Fruit fly (Drosophila melanogaster) whole organism, embryonic: ENCODE data around the gene CG42393.

Source experiments
- Abd-B ChIP-seq: fragments of 200-800 bp; sonication (Bioruptor generic); optimal IDR thresholded peaks from 2 replicates; lab custom pipeline; 2018; ENCODE audit warnings: missing biosample characterization, mild to moderate bottlenecking, missing genetic modification characterization, moderate library complexity
- Asciz ChIP-seq: fragments of 200-800 bp; sonication (Bioruptor generic); optimal IDR thresholded peaks from 2 replicates; lab custom pipeline; 2017; ENCODE audit warnings: missing biosample characterization, mild to moderate bottlenecking, missing genetic modification characterization, missing genetic modification reagents
- CG10274 ChIP-seq: fragments of 200-800 bp; sonication (Bioruptor generic); optimal IDR thresholded peaks from 3 replicates; lab custom pipeline; 2017; ENCODE audit warnings: missing biosample characterization, mild to moderate bottlenecking, missing genetic modification characterization
- CG11560 ChIP-seq: fragments of 200-800 bp; sonication (Bioruptor generic); IDR thresholded peaks from 3 replicates; pipeline ENCODE4 v1.3.6; 2022; ENCODE audit warnings: missing biosample characterization, missing genetic modification characterization
- CG12155 ChIP-seq: fragments of 200-800 bp; sonication (Bioruptor generic); optimal IDR thresholded peaks from 3 replicates; lab custom pipeline; 2016; ENCODE audit warnings: missing biosample characterization, missing genetic modification characterization
- CG13624 ChIP-seq: fragments of 200-800 bp; sonication (Bioruptor generic); optimal IDR thresholded peaks from 2 replicates; lab custom pipeline; 2016; ENCODE audit warnings: missing biosample characterization, missing genetic modification characterization
- CG15073 ChIP-seq: fragments of 200-800 bp; sonication (Bioruptor generic); optimal IDR thresholded peaks from 2 replicates; lab custom pipeline; 2016; ENCODE audit warnings: missing biosample characterization, missing genetic modification characterization
- CG17802 ChIP-seq: fragments of 200-800 bp; sonication (Bioruptor generic); optimal IDR thresholded peaks from 2 replicates; lab custom pipeline; 2018; ENCODE audit warnings: missing biosample characterization, mild to moderate bottlenecking, missing genetic modification characterization, moderate library complexity
- CG18764 ChIP-seq: fragments of 200-800 bp; sonication (Bioruptor generic); optimal IDR thresholded peaks from 3 replicates; lab custom pipeline; 2016; ENCODE audit warnings: missing biosample characterization, missing genetic modification characterization
- CG2116 ChIP-seq: fragments of 200-800 bp; sonication (Bioruptor generic); optimal IDR thresholded peaks from 3 replicates; lab custom pipeline; 2018; ENCODE audit warnings: missing biosample characterization, mild to moderate bottlenecking, missing genetic modification characterization
- CG2889 ChIP-seq: fragments of 200-800 bp; sonication (Bioruptor generic); IDR thresholded peaks from 3 replicates; pipeline ENCODE4 v1.3.6; 2022; ENCODE audit warnings: missing biosample characterization, missing genetic modification characterization
- CG34376 ChIP-seq: fragments of 200-800 bp; sonication (Bioruptor generic); optimal IDR thresholded peaks from 2 replicates; lab custom pipeline; 2018; ENCODE audit warnings: missing biosample characterization, mild to moderate bottlenecking, missing genetic modification characterization
- CG3838 ChIP-seq: fragments of 200-800 bp; sonication (Bioruptor generic); optimal IDR thresholded peaks from 3 replicates; lab custom pipeline; 2016; ENCODE audit warnings: missing biosample characterization, missing genetic modification characterization
- CG6689 ChIP-seq: fragments of 200-800 bp; sonication (Bioruptor generic); IDR thresholded peaks from 2 replicates; pipeline ENCODE4 v1.3.6; 2022; ENCODE audit warnings: missing biosample characterization, missing genetic modification characterization
- CG7271 ChIP-seq: fragments of 200-800 bp; sonication (Bioruptor generic); optimal IDR thresholded peaks from 2 replicates; lab custom pipeline; 2018; ENCODE audit warnings: missing biosample characterization, mild to moderate bottlenecking, missing genetic modification characterization, moderate library complexity
- CG9609 ChIP-seq: fragments of 200-800 bp; sonication (Bioruptor generic); optimal IDR thresholded peaks from 3 replicates; lab custom pipeline; 2016; ENCODE audit warnings: missing biosample characterization, missing genetic modification characterization
- D19A ChIP-seq: fragments of 200-800 bp; optimal IDR thresholded peaks from 3 replicates; lab custom pipeline; 2019; ENCODE audit warnings: missing biosample characterization, mild to moderate bottlenecking, missing genetic modification characterization, moderate library complexity
- Dbx ChIP-seq: fragments of 200-800 bp; sonication (Bioruptor generic); IDR thresholded peaks from 3 replicates; pipeline ENCODE4 v1.3.6; 2022; ENCODE audit warnings: missing biosample characterization, missing genetic modification characterization
- Dfd ChIP-seq, 2 experiments: fragments of >200 bp; optimal IDR thresholded peaks; 2 replicates each; lab custom pipeline; 2017; ENCODE audit warnings: missing biosample characterization in 2 of 2, missing genetic modification characterization in 2 of 2
- Drgx ChIP-seq: fragments of 200-800 bp; sonication (Bioruptor generic); IDR thresholded peaks from 2 replicates; pipeline ENCODE4 v1.3.6; 2022; ENCODE audit warnings: missing biosample characterization, missing genetic modification characterization
- GATAe ChIP-seq: fragments of 200-800 bp; sonication (Bioruptor generic); conservative IDR thresholded peaks from 2 replicates; pipeline ENCODE4 v1.3.6; 2022; ENCODE audit warnings: missing biosample characterization, missing genetic modification characterization
- H15 ChIP-seq: fragments of 200-800 bp; sonication (Bioruptor generic); IDR thresholded peaks from 3 replicates; pipeline ENCODE4 v1.3.6; 2022; ENCODE audit warnings: missing biosample characterization, missing genetic modification characterization
- HmgD ChIP-seq: fragments of 200-800 bp; sonication (Bioruptor generic); optimal IDR thresholded peaks from 3 replicates; lab custom pipeline; 2016; ENCODE audit warnings: missing biosample characterization, missing genetic modification characterization
- Hmx ChIP-seq: fragments of 200-800 bp; sonication (Bioruptor generic); optimal IDR thresholded peaks from 2 replicates; lab custom pipeline; 2016; ENCODE audit warnings: missing biosample characterization, missing genetic modification characterization
- Meics ChIP-seq: fragments of 200-800 bp; sonication (Bioruptor generic); optimal IDR thresholded peaks from 2 replicates; lab custom pipeline; 2017; ENCODE audit warnings: missing biosample characterization, mild to moderate bottlenecking, missing genetic modification characterization
- Myb ChIP-seq: fragments of 200-800 bp; sonication (Bioruptor generic); optimal IDR thresholded peaks from 2 replicates; lab custom pipeline; 2016; ENCODE audit warnings: missing biosample characterization, missing genetic modification characterization
- NC2β ChIP-seq: fragments of 200-800 bp; sonication (Bioruptor generic); optimal IDR thresholded peaks from 2 replicates; lab custom pipeline; 2016; ENCODE audit warnings: missing biosample characterization, missing genetic modification characterization
- Scr ChIP-seq: fragments of 200-800 bp; sonication (Bioruptor generic); IDR thresholded peaks from 2 replicates; pipeline ENCODE4 v1.3.6; 2022; ENCODE audit warnings: missing biosample characterization, missing genetic modification characterization; ENCODE audit not compliant: partially characterized antibody
- Sry-β ChIP-seq: fragments of 200-800 bp; sonication (Bioruptor generic); optimal IDR thresholded peaks from 2 replicates; lab custom pipeline; 2018; ENCODE audit warnings: missing biosample characterization, mild to moderate bottlenecking, missing genetic modification characterization, moderate library complexity
- Sry-δ ChIP-seq: fragments of 200-800 bp; sonication (Bioruptor generic); optimal IDR thresholded peaks from 2 replicates; lab custom pipeline; 2016; ENCODE audit warnings: missing biosample characterization, missing genetic modification characterization
- chinmo ChIP-seq: fragments of 200-800 bp; sonication (Bioruptor generic); IDR thresholded peaks from 4 replicates; pipeline ENCODE4 v1.3.6; 2022; ENCODE audit warnings: missing biosample characterization, missing genetic modification characterization; ENCODE audit not compliant: partially characterized antibody
- crc ChIP-seq: fragments of 200-800 bp; sonication (Bioruptor generic); optimal IDR thresholded peaks from 2 replicates; lab custom pipeline; 2016; ENCODE audit warnings: missing biosample characterization, missing genetic modification characterization
- crol ChIP-seq: fragments of 200-800 bp; sonication (Bioruptor generic); IDR thresholded peaks from 2 replicates; pipeline ENCODE4 v1.3.6; 2022; ENCODE audit warnings: missing biosample characterization, missing genetic modification characterization
- dan ChIP-seq: fragments of 200-800 bp; sonication (Bioruptor generic); IDR thresholded peaks from 2 replicates; pipeline ENCODE4 v1.3.6; 2022; ENCODE audit warnings: missing biosample characterization, missing genetic modification characterization
- dm ChIP-seq: fragments of 200-800 bp; sonication (Bioruptor generic); optimal IDR thresholded peaks from 3 replicates; lab custom pipeline; 2016; ENCODE audit warnings: missing biosample characterization, missing genetic modification characterization
- dpn ChIP-seq, 2 experiments: fragments of 200-800 bp; sonication (Bioruptor generic); optimal IDR thresholded peaks; 3 replicates each; lab custom pipeline; 2016; ENCODE audit warnings: missing biosample characterization in 2 of 2, missing genetic modification characterization in 2 of 2
- ewg ChIP-seq: fragments of 200-800 bp; sonication (Bioruptor generic); optimal IDR thresholded peaks from 3 replicates; lab custom pipeline; 2017; ENCODE audit warnings: mild to moderate bottlenecking, missing biosample characterization, missing genetic modification reagents, missing genetic modification characterization
- fd64A ChIP-seq: fragments of 200-800 bp; sonication (Bioruptor generic); optimal IDR thresholded peaks from 3 replicates; lab custom pipeline; 2018; ENCODE audit warnings: missing biosample characterization, mild to moderate bottlenecking, missing genetic modification characterization
- fru ChIP-seq: fragments of >200 bp; optimal IDR thresholded peaks from 2 replicates; lab custom pipeline; 2017
- ind ChIP-seq: fragments of 200-800 bp; sonication (Bioruptor generic); optimal IDR thresholded peaks from 3 replicates; lab custom pipeline; 2016; ENCODE audit warnings: missing biosample characterization, missing genetic modification characterization
- org-1 ChIP-seq: fragments of 200-800 bp; sonication (Bioruptor generic); optimal IDR thresholded peaks from 2 replicates; lab custom pipeline; 2017; ENCODE audit warnings: missing biosample characterization, missing genetic modification characterization
- phol ChIP-seq: fragments of 200-800 bp; sonication (Bioruptor generic); optimal IDR thresholded peaks from 3 replicates; lab custom pipeline; 2018; ENCODE audit warnings: missing biosample characterization, mild to moderate bottlenecking, missing genetic modification characterization, moderate library complexity
- pnt ChIP-seq: fragments of 200-800 bp; sonication (Bioruptor generic); optimal IDR thresholded peaks from 3 replicates; lab custom pipeline; 2016; ENCODE audit warnings: missing biosample characterization, missing genetic modification characterization
- row ChIP-seq: fragments of 200-800 bp; sonication (Bioruptor generic); IDR thresholded peaks from 3 replicates; pipeline ENCODE4 v1.3.6; 2022; ENCODE audit warnings: missing biosample characterization, missing genetic modification characterization
- scrt ChIP-seq: fragments of 200-800 bp; sonication (Bioruptor generic); optimal IDR thresholded peaks from 2 replicates; lab custom pipeline; 2018; ENCODE audit warnings: missing biosample characterization, mild to moderate bottlenecking, missing genetic modification characterization, moderate library complexity
- shn ChIP-seq: fragments of 200-800 bp; sonication (Bioruptor generic); optimal IDR thresholded peaks from 3 replicates; lab custom pipeline; 2016; ENCODE audit warnings: missing biosample characterization, missing genetic modification characterization
- sisA ChIP-seq: fragments of 200-800 bp; sonication (Bioruptor generic); IDR thresholded peaks from 2 replicates; pipeline ENCODE4 v1.3.6; 2022; ENCODE audit warnings: missing biosample characterization, missing genetic modification characterization
- tll ChIP-seq, 2 experiments: fragments of 200-800 bp in 1 of 2; fragments of >200 bp in 1 of 2; sonication (Bioruptor generic) in 1 of 2; optimal IDR thresholded peaks; 2 replicates each; lab custom pipeline; 2017 to 2019; ENCODE audit warnings: missing biosample characterization in 2 of 2, missing genetic modification characterization in 2 of 2, mild to moderate bottlenecking in 1 of 2, moderate library complexity in 1 of 2
- unc-4 ChIP-seq: fragments of 200-800 bp; sonication (Bioruptor generic); IDR thresholded peaks from 2 replicates; pipeline ENCODE4 v1.3.6; 2022; ENCODE audit warnings: missing biosample characterization, missing genetic modification characterization; ENCODE audit not compliant: partially characterized antibody
- unpg ChIP-seq: fragments of 200-800 bp; sonication (Bioruptor generic); optimal IDR thresholded peaks from 3 replicates; lab custom pipeline; 2018; ENCODE audit warnings: missing biosample characterization, mild to moderate bottlenecking, missing genetic modification characterization, moderate library complexity

Gene CG42393

DNA sequence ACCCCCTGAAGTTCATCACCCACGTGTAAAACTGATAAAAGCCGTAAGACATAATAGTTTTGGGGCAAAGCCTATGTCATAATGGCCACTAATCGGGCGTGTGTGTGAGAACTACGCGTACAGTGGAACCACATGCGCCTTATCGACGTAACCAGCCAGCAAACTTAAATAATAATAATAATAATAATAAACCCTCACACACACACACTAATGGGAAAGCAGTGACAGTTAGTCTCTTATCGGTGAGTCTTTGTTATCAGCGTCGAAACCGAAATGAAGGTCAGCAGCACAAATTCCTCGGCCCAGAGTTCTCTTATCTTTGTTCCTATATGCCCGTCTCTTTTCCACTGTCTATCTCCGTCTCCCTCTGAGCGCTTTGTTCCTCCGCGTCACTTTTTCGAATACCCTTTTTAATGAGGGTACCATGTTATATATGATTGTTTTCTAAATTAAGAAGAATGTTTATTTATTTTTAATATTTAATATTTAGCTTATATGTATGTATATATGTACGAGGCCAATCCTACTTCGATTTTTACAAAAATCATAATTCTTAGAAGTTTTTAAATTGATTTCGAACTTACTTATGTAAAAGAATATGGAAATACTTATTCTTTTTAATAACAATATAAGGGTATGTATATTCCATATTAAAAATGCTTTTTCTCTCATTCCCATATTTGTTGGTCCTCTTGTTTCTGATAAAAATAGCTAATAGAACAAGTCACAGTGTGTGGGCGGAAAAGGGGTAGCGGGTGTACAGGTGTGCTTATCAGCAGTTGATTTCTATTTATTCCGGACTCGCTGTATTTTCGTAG is 39.3 kb upstream of the CG42393 start:
- TF ChIP-seq crol (GFP tag; lab: Robert Waterston, UW) (peak; percentile 72), CG10274 (no peak), CG18764 (no peak), Myb (GFP tag; lab: Kevin White, UChicago) (no peak), Scr (no peak), dan (no peak), Dbx (GFP tag; lab: Robert Waterston, UW) (peak; percentile 74), crc (GFP tag; lab: Kevin White, UChicago) (no peak), Drgx (GFP tag; lab: Robert Waterston, UW) (peak; percentile 47; the same call in 1 of the 2 replicates), D19A (peak; percentile 99), shn (GFP tag; lab: Kevin White, UChicago) (no peak), fd64A (GFP tag; lab: Kevin White, UChicago) (no peak), phol (tag; lab: Kevin White, UChicago) (peak; percentile 62), dm (GFP tag; lab: Kevin White, UChicago) (no peak), CG34376 (peak; percentile 55), CG7271 (no peak), dpn (GFP tag; optimal IDR thresholded peaks at IDR 0.05; lab: Kevin White, UChicago) (peak in 1 of 2 experiments; percentile 20), CG13624 (GFP tag; lab: Kevin White, UChicago) (no peak), fru (lab: Kevin White, UChicago) (no peak), ind (no peak), Meics (GFP tag; lab: Kevin White, UChicago) (peak; percentile 77), CG3838 (GFP tag; lab: Kevin White, UChicago) (no peak), H15 (GFP tag; lab: Robert Waterston, UW) (no peak), sisA (GFP tag; lab: Robert Waterston, UW) (0 out of 2 replicates have a peak, but pooled peaks have one; percentile 5), CG2889 (GFP tag; lab: Robert Waterston, UW) (no peak), ewg (GFP tag; lab: Kevin White, UChicago) (no peak), pnt (GFP tag; lab: Kevin White, UChicago) (no peak), Asciz (GFP tag; lab: Kevin White, UChicago) (no peak), org-1 (GFP tag; lab: Kevin White, UChicago) (no peak), CG17802 (tag; lab: Kevin White, UChicago) (no peak), unc-4 (GFP tag; lab: Robert Waterston, UW) (no peak), CG15073 (no peak), NC2β (GFP tag; lab: Kevin White, UChicago) (no peak), Sry-δ (GFP tag; lab: Kevin White, UChicago) (no peak), chinmo (GFP tag; lab: Robert Waterston, UW) (0 out of 4 replicates have a peak, but pooled peaks have one; percentile 55), HmgD (GFP tag; lab: Kevin White, UChicago) (no peak), unpg (GFP tag; lab: Kevin White, UChicago) (peak; percentile 57), scrt (GFP tag; lab: Kevin White, UChicago) (no peak), tll (GFP tag; optimal IDR thresholded peaks at IDR 0.05; lab: Kevin White, UChicago) (no peak), Abd-B (peak; percentile 43), CG12155 (GFP tag; lab: Kevin White, UChicago) (peak; percentile 27), CG11560 (no peak), GATAe (GFP tag; lab: Robert Waterston, UW) (peak; percentile 85), Hmx (GFP tag; lab: Kevin White, UChicago) (no peak), row (peak; percentile 78), CG2116 (GFP tag; lab: Kevin White, UChicago) (peak; percentile 12), CG6689 (no peak), CG9609 (GFP tag; lab: Kevin White, UChicago) (no peak), Sry-β (GFP tag; lab: Kevin White, UChicago) (no peak), Dfd (GFP tag; optimal IDR thresholded peaks at IDR 0.05; lab: Kevin White, UChicago) (no peak)
